Worm (Caenorhabditis elegans): ENCODE results near the gene ifb-2.

Gene ifb-2

ce11 chrII:5801075-5801474, 51.1 kb downstream of the ifb-2 start, which contains the start of the genes K05F1.9 and K05F1.1:
Gene K05F1.9 (minus strand): TSS chrII:5801175.
Gene K05F1.1 (plus strand): TSS chrII:5801382.
- no peak for TF ChIP-seq lin-39 (tag; optimal IDR thresholded peaks at IDR 0.05)

All from whole organism, L1 larva.